Worm (Caenorhabditis elegans): ENCODE data around the gene gfl-1.
A peak's percentile ranks its signal among the peaks of the same experiment; 100 is the strongest.

Gene gfl-1

ce11 chrIV:11522225-11522952 lies 1.3 kb downstream of the gfl-1 start (continued):
- no peak for TF ChIP-seq sptf-1 (tag; optimal IDR thresholded peaks at IDR 0.05)
- peak; percentile 79 for TF ChIP-seq swsn-7 (tag; optimal IDR thresholded peaks at IDR 0.05)
- peak; percentile 27 for TF ChIP-seq fkh-10 (GFP tag; optimal IDR thresholded peaks at IDR 0.05)
- TF ChIP-seq elt-2 (tag; optimal IDR thresholded peaks at IDR 0.05), result peak; percentile 27
- TF ChIP-seq ceh-63 (GFP tag; optimal IDR thresholded peaks at IDR 0.05), result no peak
- peak; percentile 68 for TF ChIP-seq skn-1 (tag; optimal IDR thresholded peaks at IDR 0.05)
- peak; percentile 74 for TF ChIP-seq rnt-1 (tag; optimal IDR thresholded peaks at IDR 0.05)
- TF ChIP-seq nhr-11 (tag; optimal IDR thresholded peaks at IDR 0.05), result peak; percentile 70
- TF ChIP-seq unc-62 (GFP tag; optimal IDR thresholded peaks at IDR 0.05), result no peak
- peak; percentile 98 for TF ChIP-seq mep-1 (tag; optimal IDR thresholded peaks at IDR 0.05)
- peak; percentile 57 for TF ChIP-seq dsc-1 (tag; optimal IDR thresholded peaks at IDR 0.05)
- peak; percentile 71 to 78 for TF ChIP-seq lsy-2 (tag; optimal IDR thresholded peaks at IDR 0.05)
- peak; percentile 25; the same call in 1 of the 2 replicates for TF ChIP-seq grh-1 (GFP tag; IDR thresholded peaks at IDR 0.05)
- TF ChIP-seq ama-1 (optimal IDR thresholded peaks at IDR 0.05), result peak; percentile 73
- no peak for TF ChIP-seq sup-37 (GFP tag; optimal IDR thresholded peaks at IDR 0.05)
- peak; percentile 80 for TF ChIP-seq nhr-47 (tag; optimal IDR thresholded peaks at IDR 0.05)
- TF ChIP-seq unc-86 (tag; optimal IDR thresholded peaks at IDR 0.05), result peak; percentile 39
- TF ChIP-seq irx-1 (tag; optimal IDR thresholded peaks at IDR 0.05), result peak; percentile 63
- TF ChIP-seq lin-14 (GFP tag; optimal IDR thresholded peaks at IDR 0.05), result peak; percentile 95
- TF ChIP-seq lin-15B (tag; optimal IDR thresholded peaks at IDR 0.05), result peak; percentile 50
- peak; percentile 71 for TF ChIP-seq ztf-4 (tag; optimal IDR thresholded peaks at IDR 0.05)
- no peak for TF ChIP-seq ztf-11 (tag; optimal IDR thresholded peaks at IDR 0.05)
- TF ChIP-seq alr-1 (tag; optimal IDR thresholded peaks at IDR 0.05; ENCODE audit: borderline replicate concordance), result no peak
- TF ChIP-seq nhr-12 (tag; optimal IDR thresholded peaks at IDR 0.05), result no peak
- peak in 2 of 6 experiments; percentile 9 to 53 for TF ChIP-seq elt-3 (tag; optimal IDR thresholded peaks at IDR 0.05)
- TF ChIP-seq pag-3 (tag; optimal IDR thresholded peaks at IDR 0.05; ENCODE audit: borderline replicate concordance, insufficient read depth), result no peak
- peak; percentile 76 to 88 for TF ChIP-seq efl-1 (optimal IDR thresholded peaks at IDR 0.05)
- peak; percentile 39 to 90 for TF ChIP-seq efl-1 (GFP tag; optimal IDR thresholded peaks at IDR 0.05 in 1 of 2)
- TF ChIP-seq nhr-71 (tag; optimal IDR thresholded peaks at IDR 0.05), result peak; percentile 90
- no peak for TF ChIP-seq nhr-84 (tag; optimal IDR thresholded peaks at IDR 0.05)
- peak; percentile 37 for TF ChIP-seq lin-13 (GFP tag; optimal IDR thresholded peaks at IDR 0.05)
- peak; percentile 76 for TF ChIP-seq fkh-8 (tag; optimal IDR thresholded peaks at IDR 0.05)
- peak; percentile 34; the same call in 1 of the 2 replicates for TF ChIP-seq isw-1 (GFP tag; IDR thresholded peaks at IDR 0.05)
- no peak for TF ChIP-seq C34B4.2 (tag; optimal IDR thresholded peaks at IDR 0.05)
- no peak for TF ChIP-seq nhr-76 (tag; optimal IDR thresholded peaks at IDR 0.05)
- no peak for TF ChIP-seq snpc-4 (tag; optimal IDR thresholded peaks at IDR 0.05)
- no peak for TF ChIP-seq ceh-90 (tag; optimal IDR thresholded peaks at IDR 0.05)
- peak; percentile 95 for TF ChIP-seq nhr-85 (tag)
- peak; percentile 69 for TF ChIP-seq lir-3 (tag; optimal IDR thresholded peaks at IDR 0.05; ENCODE audit: poor library complexity)
- no peak for TF ChIP-seq Y116A8C.19 (tag; optimal IDR thresholded peaks at IDR 0.05; ENCODE audit: borderline replicate concordance)
- TF ChIP-seq nhr-77 (tag; optimal IDR thresholded peaks at IDR 0.05), result peak; percentile 58
- TF ChIP-seq vab-15 (tag; optimal IDR thresholded peaks at IDR 0.05), result peak; percentile 4
- no peak for TF ChIP-seq F16B12.6 (tag; optimal IDR thresholded peaks at IDR 0.05)
- no peak for TF ChIP-seq lin-39 (tag; optimal IDR thresholded peaks at IDR 0.05)
